Fruit fly (Drosophila melanogaster): ENCODE data around the gene nrv1.

The nrv1 gene

dm6 chr2L:6830264-6830729, 43.6 kb upstream of the nrv1 start (continued):
- no peak for TF ChIP-seq Sry-β (GFP tag; optimal IDR thresholded peaks at IDR 0.05)
- peak; percentile 21 for TF ChIP-seq CG2875 (GFP tag; optimal IDR thresholded peaks at IDR 0.05)
- peak; percentile 29 for TF ChIP-seq CG8290 (GFP tag; optimal IDR thresholded peaks at IDR 0.05)
- TF ChIP-seq CG8290 (tag; optimal IDR thresholded peaks at IDR 0.05), result peak in 1 of 2 experiments; percentile 2
- no peak for TF ChIP-seq esg (GFP tag; conservative IDR thresholded peaks at IDR 0.05)
- no peak for TF ChIP-seq CG17568 (GFP tag; optimal IDR thresholded peaks at IDR 0.05)
- no peak for TF ChIP-seq CG34376 (GFP tag; optimal IDR thresholded peaks at IDR 0.05)
- TF ChIP-seq CG2889 (GFP tag; IDR thresholded peaks at IDR 0.05), result no peak
- no peak for TF ChIP-seq hb (GFP tag; IDR thresholded peaks at IDR 0.05; ENCODE audit: partially characterized antibody)
- no peak for TF ChIP-seq slou (GFP tag; optimal IDR thresholded peaks at IDR 0.05)

- TF ChIP-seq CG17612 (GFP tag; IDR thresholded peaks at IDR 0.05) (no peak), Bteb2 (GFP tag; optimal IDR thresholded peaks at IDR 0.05) (no peak), sens-2 (GFP tag; IDR thresholded peaks at IDR 0.05) (peak; percentile 63), grn (GFP tag; optimal IDR thresholded peaks at IDR 0.05) (peak; percentile 60), exex (tag; optimal IDR thresholded peaks at IDR 0.05) (peak; percentile 84), insv (GFP tag; optimal IDR thresholded peaks at IDR 0.05) (peak; percentile 43 to 95), sug (tag; optimal IDR thresholded peaks at IDR 0.05) (peak; percentile 86), ham (GFP tag; IDR thresholded peaks at IDR 0.05) (peak; percentile 37; the same call in 1 of the 2 replicates), sd (tag; optimal IDR thresholded peaks at IDR 0.05) (peak; percentile 52), CG34376 (GFP tag; optimal IDR thresholded peaks at IDR 0.05) (peak; percentile 73), pb (GFP tag; optimal IDR thresholded peaks at IDR 0.05) (no peak)
Observed at dm6 chr2L:6827558-6828122, 41.0 kb upstream of the nrv1 start.

dm6 chr2L:6826298-6826697, 39.6 kb upstream of the nrv1 start:
- TF ChIP-seq sd (tag; optimal IDR thresholded peaks at IDR 0.05), result no peak
- peak; percentile 28 for TF ChIP-seq fd102C (GFP tag; optimal IDR thresholded peaks at IDR 0.05)
- TF ChIP-seq Med (GFP tag), result no peak
- peak; percentile 48 for TF ChIP-seq CG33557 (GFP tag; optimal IDR thresholded peaks at IDR 0.05)
- TF ChIP-seq CG2678 (tag; optimal IDR thresholded peaks at IDR 0.05), result no peak
- peak; percentile 75 for TF ChIP-seq CG15479 (GFP tag; optimal IDR thresholded peaks at IDR 0.05)
- no peak for TF ChIP-seq Sox102F (GFP tag; optimal IDR thresholded peaks at IDR 0.05)
- no peak for TF ChIP-seq da (GFP tag; optimal IDR thresholded peaks at IDR 0.05)
- no peak for TF ChIP-seq Camta (GFP tag; optimal IDR thresholded peaks at IDR 0.05)
- TF ChIP-seq CG9727 (GFP tag; optimal IDR thresholded peaks at IDR 0.05), result peak; percentile 21
- TF ChIP-seq cato (GFP tag; optimal IDR thresholded peaks at IDR 0.05; ENCODE audit: borderline replicate concordance), result no peak
- no peak for TF ChIP-seq CG15011 (GFP tag; optimal IDR thresholded peaks at IDR 0.05)
- TF ChIP-seq dpn (GFP tag; optimal IDR thresholded peaks at IDR 0.05), result no peak
- TF ChIP-seq sqz (GFP tag; optimal IDR thresholded peaks at IDR 0.05), result no peak
- TF ChIP-seq Hr78 (GFP tag; optimal IDR thresholded peaks at IDR 0.05), result no peak
- peak; percentile 20 for TF ChIP-seq CG2202 (tag; optimal IDR thresholded peaks at IDR 0.05)
- peak; percentile 23 for TF ChIP-seq dmrt11E (tag; optimal IDR thresholded peaks at IDR 0.05)
- TF ChIP-seq usp (GFP tag; optimal IDR thresholded peaks at IDR 0.05), result no peak
- TF ChIP-seq salm (tag; optimal IDR thresholded peaks at IDR 0.05), result peak; percentile 32
- no peak for TF ChIP-seq CG3847 (GFP tag; IDR thresholded peaks at IDR 0.05)
- TF ChIP-seq CG9817 (tag; optimal IDR thresholded peaks at IDR 0.05), result no peak
- TF ChIP-seq sens (GFP tag), result no peak
- no peak for TF ChIP-seq exex (tag; optimal IDR thresholded peaks at IDR 0.05)
- no peak for TF ChIP-seq org-1 (GFP tag; optimal IDR thresholded peaks at IDR 0.05)
- peak in 1 of 2 experiments; percentile 92 for TF ChIP-seq tll (GFP tag; optimal IDR thresholded peaks at IDR 0.05)
- no peak for TF ChIP-seq Nf-YA (GFP tag; IDR thresholded peaks at IDR 0.05)
- no peak for TF ChIP-seq CG11696 (GFP tag; IDR thresholded peaks at IDR 0.05)
- TF ChIP-seq CG2199 (GFP tag; IDR thresholded peaks at IDR 0.05), result 0 out of 3 replicates have a peak, but pooled peaks have one; percentile 76
- TF ChIP-seq CG2875 (GFP tag; optimal IDR thresholded peaks at IDR 0.05), result no peak
- TF ChIP-seq cad (GFP tag; optimal IDR thresholded peaks at IDR 0.05), result peak; percentile 71
